Fruit fly (Drosophila melanogaster) whole organism, embryonic: ENCODE measurements around the gene CG32483.

Experiments
- Antp ChIP-seq: fragments of 200-800 bp; sonication (Bioruptor generic); optimal IDR thresholded peaks from 3 replicates; lab custom pipeline; 2016; ENCODE audit warnings: missing biosample characterization, missing genetic modification characterization
- Atf-2 ChIP-seq: fragments of 200-800 bp; sonication (Bioruptor generic); optimal IDR thresholded peaks from 2 replicates; lab custom pipeline; 2016; ENCODE audit warnings: missing biosample characterization, missing genetic modification characterization
- Awh ChIP-seq: fragments of 200-800 bp; sonication (Bioruptor generic); IDR thresholded peaks from 2 replicates; pipeline ENCODE4, ENCODE4 v1.3.6; 2022; ENCODE audit warnings: missing biosample characterization, missing genetic modification characterization
- Bgb ChIP-seq: fragments of 200-800 bp; sonication (Bioruptor generic); IDR thresholded peaks from 2 replicates; pipeline ENCODE4 v1.3.6; 2022; ENCODE audit warnings: missing biosample characterization, missing genetic modification characterization; ENCODE audit not compliant: partially characterized antibody
- C15 ChIP-seq: fragments of 200-800 bp; sonication (Bioruptor generic); IDR thresholded peaks from 3 replicates; pipeline ENCODE4 v1.3.6; 2022; ENCODE audit warnings: missing biosample characterization, missing genetic modification characterization
- CG10321 ChIP-seq: fragments of 200-800 bp; sonication (Bioruptor generic); IDR thresholded peaks from 2 replicates; pipeline ENCODE4 v1.3.6; 2022; ENCODE audit warnings: missing biosample characterization, missing genetic modification characterization
- CG10431 ChIP-seq: fragments of 200-800 bp; sonication (Bioruptor generic); optimal IDR thresholded peaks from 3 replicates; lab custom pipeline; 2018; ENCODE audit warnings: missing biosample characterization, mild to moderate bottlenecking, missing genetic modification characterization
- CG10959 ChIP-seq: fragments of 200-800 bp; sonication (Bioruptor generic); IDR thresholded peaks from 2 replicates; pipeline ENCODE4 v1.3.6; 2022; ENCODE audit warnings: missing biosample characterization, missing genetic modification characterization
- CG12071 ChIP-seq: fragments of 200-800 bp; sonication (Bioruptor generic); optimal IDR thresholded peaks from 3 replicates; lab custom pipeline; 2018; ENCODE audit warnings: missing biosample characterization, mild to moderate bottlenecking, missing genetic modification characterization
- CG12391 ChIP-seq: fragments of 200-800 bp; sonication (Bioruptor generic); optimal IDR thresholded peaks from 3 replicates; lab custom pipeline; 2018; ENCODE audit warnings: missing biosample characterization, mild to moderate bottlenecking, missing genetic modification characterization, moderate library complexity
- CG13296 ChIP-seq: fragments of 200-800 bp; sonication (Bioruptor generic); optimal IDR thresholded peaks from 3 replicates; lab custom pipeline; 2018; ENCODE audit warnings: missing biosample characterization, mild to moderate bottlenecking, missing genetic modification characterization
- CG13424 ChIP-seq: fragments of 200-800 bp; sonication (Bioruptor generic); optimal IDR thresholded peaks from 2 replicates; lab custom pipeline; 2019; ENCODE audit warnings: missing biosample characterization, mild to moderate bottlenecking, missing genetic modification characterization, moderate library complexity
- CG14710 ChIP-seq: fragments of 200-800 bp; sonication (Bioruptor generic); optimal IDR thresholded peaks from 3 replicates; lab custom pipeline; 2019; ENCODE audit warnings: missing biosample characterization, mild to moderate bottlenecking, missing genetic modification characterization, moderate library complexity
- CG1792 ChIP-seq: fragments of 200-800 bp; sonication (Bioruptor generic); optimal IDR thresholded peaks from 2 replicates; lab custom pipeline; 2016; ENCODE audit warnings: missing biosample characterization, missing genetic modification characterization
- CG18262 ChIP-seq: fragments of 200-800 bp; optimal IDR thresholded peaks from 3 replicates; lab custom pipeline; 2019; ENCODE audit warnings: missing biosample characterization, mild to moderate bottlenecking, missing genetic modification characterization, moderate library complexity
- CG2202 ChIP-seq: fragments of 200-800 bp; sonication (Bioruptor generic); optimal IDR thresholded peaks from 2 replicates; lab custom pipeline; 2018; ENCODE audit warnings: missing biosample characterization, mild to moderate bottlenecking, missing genetic modification characterization
- CG3838 ChIP-seq: fragments of 200-800 bp; sonication (Bioruptor generic); optimal IDR thresholded peaks from 3 replicates; lab custom pipeline; 2016; ENCODE audit warnings: missing biosample characterization, missing genetic modification characterization
- CG4360 ChIP-seq: fragments of 200-800 bp; sonication (Bioruptor generic); IDR thresholded peaks from 2 replicates; pipeline ENCODE4 v1.3.6; 2022; ENCODE audit warnings: missing biosample characterization, missing genetic modification characterization
- CG4854 ChIP-seq: fragments of 200-800 bp; sonication (Bioruptor generic); optimal IDR thresholded peaks from 2 replicates; lab custom pipeline; 2016; ENCODE audit warnings: missing biosample characterization, missing genetic modification characterization, inconsistent platforms
- CG6254 ChIP-seq: fragments of 200-800 bp; sonication (Bioruptor generic); optimal IDR thresholded peaks from 3 replicates; lab custom pipeline; 2017; ENCODE audit warnings: mild to moderate bottlenecking, missing biosample characterization, missing genetic modification reagents, missing genetic modification characterization
- CG6813 ChIP-seq: fragments of 200-800 bp; sonication (Bioruptor generic); optimal IDR thresholded peaks from 2 replicates; lab custom pipeline; 2017; ENCODE audit warnings: missing biosample characterization, missing genetic modification characterization, mild to moderate bottlenecking, moderate library complexity, missing genetic modification reagents
- CG7372 ChIP-seq: fragments of 200-800 bp; sonication (Bioruptor generic); IDR thresholded peaks from 2 replicates; pipeline ENCODE4 v1.3.6; 2022; ENCODE audit warnings: missing biosample characterization, missing genetic modification characterization
- CG8281 ChIP-seq: fragments of 200-800 bp; sonication (Bioruptor generic); optimal IDR thresholded peaks from 2 replicates; lab custom pipeline; 2018; ENCODE audit warnings: missing biosample characterization, mild to moderate bottlenecking, missing genetic modification characterization, moderate library complexity
- CG8765 ChIP-seq: fragments of 200-800 bp; sonication (Bioruptor generic); IDR thresholded peaks from 2 replicates; pipeline ENCODE4 v1.3.6; 2022; ENCODE audit warnings: missing biosample characterization, missing genetic modification characterization
- CG8944 ChIP-seq: fragments of 200-800 bp; sonication (Bioruptor generic); optimal IDR thresholded peaks from 3 replicates; lab custom pipeline; 2016; ENCODE audit warnings: missing biosample characterization, missing genetic modification characterization
- GATAe ChIP-seq: fragments of 200-800 bp; sonication (Bioruptor generic); conservative IDR thresholded peaks from 2 replicates; pipeline ENCODE4 v1.3.6; 2022; ENCODE audit warnings: missing biosample characterization, missing genetic modification characterization
- Hmx ChIP-seq: fragments of 200-800 bp; sonication (Bioruptor generic); optimal IDR thresholded peaks from 2 replicates; lab custom pipeline; 2016; ENCODE audit warnings: missing biosample characterization, missing genetic modification characterization
- Hr51 ChIP-seq, 2 experiments: fragments of 200-800 bp; sonication (Bioruptor generic); optimal IDR thresholded peaks; 2 replicates in 1 of 2; 3 replicates in 1 of 2; lab custom pipeline; 2016 to 2018; ENCODE audit warnings: missing biosample characterization in 2 of 2, missing genetic modification characterization in 2 of 2, mild to moderate bottlenecking in 1 of 2, moderate library complexity in 1 of 2
- Max ChIP-seq: fragments of 200-800 bp; sonication (Bioruptor generic); optimal IDR thresholded peaks from 2 replicates; lab custom pipeline; 2016; ENCODE audit warnings: missing biosample characterization, mild to moderate bottlenecking, missing genetic modification characterization
- Pdp1 ChIP-seq, 2 experiments: fragments of 200-800 bp; sonication (Bioruptor generic); optimal IDR thresholded peaks; 3 replicates each; lab custom pipeline; 2016; ENCODE audit warnings: missing biosample characterization in 2 of 2, missing genetic modification characterization in 2 of 2, mild to moderate bottlenecking in 1 of 2, moderate library complexity in 1 of 2
- Ptx1 ChIP-seq: fragments of 200-800 bp; sonication (Bioruptor generic); IDR thresholded peaks from 2 replicates; pipeline ENCODE4 v1.3.6; 2022; ENCODE audit warnings: missing biosample characterization, missing genetic modification characterization
- Sin3A ChIP-seq: fragments of >200 bp; optimal IDR thresholded peaks from 2 replicates; lab custom pipeline; 2018
- ash1 ChIP-seq: fragments of 200-800 bp; sonication (Bioruptor generic); optimal IDR thresholded peaks from 2 replicates; lab custom pipeline; 2018; ENCODE audit warnings: missing biosample characterization, mild to moderate bottlenecking, missing genetic modification characterization
- ato ChIP-seq: fragments of 200-800 bp; sonication (Bioruptor generic); IDR thresholded peaks from 2 replicates; pipeline ENCODE4 v1.3.6; 2022; ENCODE audit warnings: missing biosample characterization, missing genetic modification characterization; ENCODE audit not compliant: partially characterized antibody
- chn ChIP-seq: fragments of 200-800 bp; sonication (Bioruptor generic); optimal IDR thresholded peaks from 2 replicates; lab custom pipeline; 2016; ENCODE audit warnings: missing biosample characterization, missing genetic modification characterization
- h ChIP-seq: fragments of >200 bp; optimal IDR thresholded peaks from 2 replicates; lab custom pipeline; 2017
- jigr1 ChIP-seq: fragments of 200-800 bp; sonication (Bioruptor generic); IDR thresholded peaks from 3 replicates; pipeline ENCODE4 v1.3.6; 2022; ENCODE audit warnings: missing biosample characterization, missing genetic modification characterization
- lbe ChIP-seq: fragments of 200-800 bp; sonication (Bioruptor generic); optimal IDR thresholded peaks from 2 replicates; lab custom pipeline; 2016; ENCODE audit warnings: missing biosample characterization, mild to moderate bottlenecking, missing genetic modification characterization
- lola ChIP-seq, 3 experiments: fragments of >200 bp in 2 of 3; fragments of 200-800 bp in 1 of 3; sonication (Bioruptor generic) in 1 of 3; optimal IDR thresholded peaks; 2 replicates each; lab custom pipeline; 2017 to 2019; ENCODE audit warnings: missing biosample characterization in 3 of 3, missing genetic modification characterization in 3 of 3, mild to moderate bottlenecking in 1 of 3, moderate library complexity in 1 of 3
- nmo ChIP-seq: fragments of 200-800 bp; sonication (Bioruptor generic); optimal IDR thresholded peaks from 2 replicates; lab custom pipeline; 2018; ENCODE audit warnings: missing biosample characterization, mild to moderate bottlenecking, missing genetic modification characterization, moderate library complexity
- oc ChIP-seq: fragments of 200-800 bp; sonication (Bioruptor generic); optimal IDR thresholded peaks from 2 replicates; lab custom pipeline; 2018; ENCODE audit warnings: missing biosample characterization, mild to moderate bottlenecking, missing genetic modification characterization, moderate library complexity
- odd ChIP-seq: fragments of 200-800 bp; sonication (Bioruptor generic); optimal IDR thresholded peaks from 2 replicates; lab custom pipeline; 2017; ENCODE audit warnings: missing biosample characterization, mild to moderate bottlenecking, missing genetic modification characterization
- org-1 ChIP-seq: fragments of 200-800 bp; sonication (Bioruptor generic); optimal IDR thresholded peaks from 2 replicates; lab custom pipeline; 2017; ENCODE audit warnings: missing biosample characterization, missing genetic modification characterization
- pan ChIP-seq, 4 experiments: fragments of >200 bp in 3 of 4; fragments of 200-800 bp in 1 of 4; sonication (Bioruptor generic) in 1 of 4; optimal IDR thresholded peaks in 3 of 4; IDR thresholded peaks in 1 of 4; 2 replicates each; pipeline versions ENCODE4 v1.3.6 to Lab custom; 2017 to 2022; ENCODE audit warnings: missing biosample characterization in 2 of 4, missing genetic modification characterization in 2 of 4, mixed read lengths in 1 of 4
- phol ChIP-seq: fragments of 200-800 bp; sonication (Bioruptor generic); optimal IDR thresholded peaks from 3 replicates; lab custom pipeline; 2018; ENCODE audit warnings: missing biosample characterization, mild to moderate bottlenecking, missing genetic modification characterization, moderate library complexity
- pnt ChIP-seq: fragments of 200-800 bp; sonication (Bioruptor generic); optimal IDR thresholded peaks from 3 replicates; lab custom pipeline; 2016; ENCODE audit warnings: missing biosample characterization, missing genetic modification characterization
- sd ChIP-seq: fragments of 200-800 bp; sonication (Bioruptor generic); optimal IDR thresholded peaks from 3 replicates; lab custom pipeline; 2018; ENCODE audit warnings: missing biosample characterization, mild to moderate bottlenecking, missing genetic modification characterization, moderate library complexity
- tgo ChIP-seq: fragments of 200-800 bp; sonication (Bioruptor generic); IDR thresholded peaks from 3 replicates; pipeline ENCODE4 v1.3.6; 2022; ENCODE audit warnings: missing biosample characterization, missing genetic modification characterization
- usp ChIP-seq: fragments of >200 bp; optimal IDR thresholded peaks from 2 replicates; lab custom pipeline; 2017; ENCODE audit warnings: missing biosample characterization, missing genetic modification characterization
- zen ChIP-seq: fragments of 200-800 bp; sonication (Bioruptor generic); optimal IDR thresholded peaks from 3 replicates; lab custom pipeline; 2018; ENCODE audit warnings: missing biosample characterization, mild to moderate bottlenecking, missing genetic modification characterization, moderate library complexity

CG32483 gene

DNA sequence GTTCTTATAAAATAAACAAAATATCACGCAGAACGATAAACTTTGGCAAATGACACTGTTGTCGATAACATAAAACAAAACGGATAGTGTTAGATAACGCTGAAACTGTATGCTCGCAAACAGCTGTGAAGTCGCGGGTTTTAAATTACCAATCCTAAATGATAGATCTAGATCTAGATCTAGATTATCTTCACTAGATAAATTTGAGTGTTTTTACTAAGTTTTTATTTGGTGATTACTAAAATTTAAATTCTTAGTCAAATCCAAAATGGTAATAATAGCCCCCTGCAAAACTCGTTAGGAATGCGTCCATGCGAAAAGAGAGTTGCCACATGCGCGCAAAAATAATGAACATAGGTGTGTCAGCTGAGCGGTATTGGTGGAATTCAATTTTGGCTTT lies 35.9 kb downstream of the CG32483 start, which contains the start of the genes MED30 and Rev1 (continued):
- TF ChIP-seq lbe (GFP tag; lab: Kevin White, UChicago), result peak; percentile 93
- TF ChIP-seq CG1792 (GFP tag; lab: Kevin White, UChicago), result peak; percentile 93
- peak; percentile 68 for TF ChIP-seq Sin3A
- peak in 1 of 3 experiments; percentile 83 for TF ChIP-seq lola (GFP tag; optimal IDR thresholded peaks at IDR 0.05; lab: Kevin White, UChicago)
- peak; percentile 97 for TF ChIP-seq Antp (GFP tag; lab: Kevin White, UChicago)
- peak; percentile 89 for TF ChIP-seq zen (tag; lab: Kevin White, UChicago)
- peak; percentile 80 for TF ChIP-seq C15 (GFP tag; lab: Robert Waterston, UW)
- TF ChIP-seq phol, result peak; percentile 92
- peak; percentile 67 for TF ChIP-seq CG10431 (GFP tag; lab: Kevin White, UChicago)
- peak; percentile 94 to 96 for TF ChIP-seq Pdp1 (GFP tag; optimal IDR thresholded peaks at IDR 0.05; lab: Kevin White, UChicago)
- peak; percentile 95 for TF ChIP-seq Max (GFP tag; lab: Kevin White, UChicago)
- TF ChIP-seq CG6254, result peak; percentile 71
- peak; percentile 75 for TF ChIP-seq org-1 (GFP tag; lab: Kevin White, UChicago)
- TF ChIP-seq CG14710 (tag; lab: Kevin White, UChicago), result peak; percentile 93
- peak; percentile 84 for TF ChIP-seq CG6813 (GFP tag; lab: Kevin White, UChicago)
- no peak for TF ChIP-seq pan (optimal IDR thresholded peaks at IDR 0.05; lab: Kevin White, UChicago)
- TF ChIP-seq pan (GFP tag; optimal IDR thresholded peaks at IDR 0.05 in 1 of 2, IDR thresholded peaks at IDR 0.05 in 1 of 2), result peak in 1 of 2 experiments; percentile 93
- peak; percentile 85 for TF ChIP-seq oc
- TF ChIP-seq tgo, result peak; percentile 89
- TF ChIP-seq CG8944 (GFP tag; lab: Kevin White, UChicago), result peak; percentile 97
- TF ChIP-seq CG8281 (tag; lab: Kevin White, UChicago), result peak; percentile 71
- TF ChIP-seq CG8765, result peak; percentile 80
- peak; percentile 62 for TF ChIP-seq CG4360 (GFP tag; lab: Robert Waterston, UW)
- no peak for TF ChIP-seq usp
- peak; percentile 70 for TF ChIP-seq CG10321
- peak; percentile 91 for TF ChIP-seq nmo (GFP tag; lab: Kevin White, UChicago)
- 0 out of 3 replicates have a peak, but pooled peaks have one; percentile 6 for TF ChIP-seq jigr1 (GFP tag; lab: Robert Waterston, UW)
- peak; percentile 95 for TF ChIP-seq Atf-2
- TF ChIP-seq CG12071 (GFP tag; lab: Kevin White, UChicago), result peak; percentile 86
- peak; percentile 87 for TF ChIP-seq CG18262 (tag; lab: Kevin White, UChicago)
- TF ChIP-seq Awh, result peak; percentile 88
- peak; percentile 95 for TF ChIP-seq CG12391
- TF ChIP-seq CG4854 (GFP tag; lab: Kevin White, UChicago), result peak; percentile 92
- peak; percentile 87 for TF ChIP-seq CG7372
- TF ChIP-seq CG3838, result peak; percentile 82
- peak; percentile 41; the same call in 1 of the 2 replicates for TF ChIP-seq Bgb
- TF ChIP-seq ato (GFP tag; lab: Robert Waterston, UW), result no peak
- TF ChIP-seq ash1 (GFP tag; lab: Kevin White, UChicago), result peak; percentile 83
- TF ChIP-seq Hmx, result peak; percentile 90
- no peak for TF ChIP-seq h (lab: Kevin White, UChicago)
- TF ChIP-seq sd (tag; lab: Kevin White, UChicago), result peak; percentile 91
- TF ChIP-seq GATAe (GFP tag; lab: Robert Waterston, UW), result peak; percentile 67
- TF ChIP-seq CG13424 (tag; lab: Kevin White, UChicago), result peak; percentile 94
- peak; percentile 92 to 97 for TF ChIP-seq Hr51 (GFP tag; optimal IDR thresholded peaks at IDR 0.05; lab: Kevin White, UChicago)
- TF ChIP-seq pnt (GFP tag; lab: Kevin White, UChicago), result peak; percentile 96
- TF ChIP-seq Ptx1 (GFP tag; lab: Robert Waterston, UW), result peak; percentile 91
- peak; percentile 96 for TF ChIP-seq chn
- TF ChIP-seq CG2202 (tag; lab: Kevin White, UChicago), result peak; percentile 82
- peak; percentile 93 for TF ChIP-seq CG13296 (GFP tag; lab: Kevin White, UChicago)
- TF ChIP-seq CG10959 (GFP tag; lab: Robert Waterston, UW), result peak; percentile 61
- TF ChIP-seq odd (GFP tag; lab: Kevin White, UChicago), result no peak
